Worm (Caenorhabditis elegans): ENCODE measurements around the gene C08E8.9.

DNA sequence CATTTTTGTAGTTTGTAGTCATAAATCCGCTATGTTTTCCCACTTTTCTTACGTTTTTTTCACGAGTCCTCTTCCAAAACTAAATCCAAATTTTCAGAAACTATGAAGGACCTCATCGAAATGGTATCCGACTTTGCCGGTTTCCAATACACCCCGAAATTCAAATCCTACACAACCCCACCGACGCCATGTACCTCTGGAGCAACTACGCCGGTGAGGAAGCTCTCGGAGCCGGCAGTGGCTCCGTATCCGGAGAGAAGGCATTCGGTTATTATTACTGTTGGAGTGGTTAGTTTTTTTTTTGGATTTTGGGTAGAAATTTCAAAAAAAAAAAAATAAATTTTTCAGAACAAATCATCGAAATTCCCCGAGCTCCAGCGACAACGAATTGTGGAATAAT, 14.6 kb upstream of the C08E8.9 start, which contains the start of gene C08E8.3:
- no peak for TF ChIP-seq nhr-12 (tag; optimal IDR thresholded peaks at IDR 0.05)
- TF ChIP-seq nhr-2 (tag; optimal IDR thresholded peaks at IDR 0.05): no peak
- no peak for TF ChIP-seq lsy-2 (tag; optimal IDR thresholded peaks at IDR 0.05)
- TF ChIP-seq unc-39 (tag; optimal IDR thresholded peaks at IDR 0.05): no peak
- TF ChIP-seq bed-3 (GFP tag; optimal IDR thresholded peaks at IDR 0.05): no peak
- no peak for TF ChIP-seq ham-2 (GFP tag; optimal IDR thresholded peaks at IDR 0.05)
- TF ChIP-seq nhr-28 (tag; optimal IDR thresholded peaks at IDR 0.05): no peak

Measured in whole organism, mixed stage, embryonic.